Fruit fly (Drosophila melanogaster) whole organism, embryonic: ENCODE results near the gene CG7379.

Experiments
- Ada2b ChIP-seq: fragments of 200-800 bp; sonication (Bioruptor generic); IDR thresholded peaks from 2 replicates; pipeline ENCODE4 v1.3.6; 2022; ENCODE audit warnings: missing biosample characterization, missing genetic modification characterization
- Adf1 ChIP-seq: fragments of 200-800 bp; sonication (Bioruptor generic); IDR thresholded peaks from 2 replicates; pipeline ENCODE4 v1.3.6; 2022; ENCODE audit warnings: missing biosample characterization, missing genetic modification characterization
- Asciz ChIP-seq: fragments of 200-800 bp; sonication (Bioruptor generic); optimal IDR thresholded peaks from 2 replicates; lab custom pipeline; 2017; ENCODE audit warnings: missing biosample characterization, mild to moderate bottlenecking, missing genetic modification characterization, missing genetic modification reagents
- Awh ChIP-seq: fragments of 200-800 bp; sonication (Bioruptor generic); IDR thresholded peaks from 2 replicates; pipeline ENCODE4, ENCODE4 v1.3.6; 2022; ENCODE audit warnings: missing biosample characterization, missing genetic modification characterization
- BEAF-32 ChIP-seq: fragments of 200-800 bp; sonication (Bioruptor generic); optimal IDR thresholded peaks from 3 replicates; lab custom pipeline; 2017; ENCODE audit warnings: missing biosample characterization, missing genetic modification characterization, mild to moderate bottlenecking, moderate library complexity, missing genetic modification reagents
- BtbVII ChIP-seq: fragments of 200-800 bp; sonication (Bioruptor generic); optimal IDR thresholded peaks from 3 replicates; lab custom pipeline; 2017; ENCODE audit warnings: missing biosample characterization, mild to moderate bottlenecking, missing genetic modification characterization
- CG10366 ChIP-seq: fragments of 200-800 bp; sonication (Bioruptor generic); IDR thresholded peaks from 2 replicates; pipeline ENCODE4 v1.3.6; 2022; ENCODE audit warnings: missing biosample characterization, missing genetic modification characterization
- CG10462 ChIP-seq: fragments of 200-800 bp; sonication (Bioruptor generic); optimal IDR thresholded peaks from 2 replicates; lab custom pipeline; 2016; ENCODE audit warnings: missing biosample characterization, missing genetic modification characterization
- CG11398 ChIP-seq: fragments of 200-800 bp; sonication (Bioruptor generic); optimal IDR thresholded peaks from 2 replicates; lab custom pipeline; 2016; ENCODE audit warnings: missing biosample characterization, missing genetic modification characterization
- CG11456 ChIP-seq: fragments of 200-800 bp; sonication (Bioruptor generic); IDR thresholded peaks from 3 replicates; pipeline ENCODE4 v1.3.6; 2022; ENCODE audit warnings: missing biosample characterization, missing genetic modification characterization
- CG12219 ChIP-seq: fragments of 200-800 bp; sonication (Bioruptor generic); optimal IDR thresholded peaks from 3 replicates; lab custom pipeline; 2018; ENCODE audit warnings: missing biosample characterization, mild to moderate bottlenecking, missing genetic modification characterization
- CG15479 ChIP-seq: fragments of 200-800 bp; sonication (Bioruptor generic); optimal IDR thresholded peaks from 3 replicates; lab custom pipeline; 2019; ENCODE audit warnings: missing biosample characterization, mild to moderate bottlenecking, missing genetic modification characterization, moderate library complexity
- CG16863 ChIP-seq: fragments of 200-800 bp; sonication (Bioruptor generic); optimal IDR thresholded peaks from 3 replicates; lab custom pipeline; 2016; ENCODE audit warnings: missing biosample characterization, missing genetic modification characterization
- CG1832 ChIP-seq: fragments of 200-800 bp; sonication (Bioruptor generic); optimal IDR thresholded peaks from 2 replicates; lab custom pipeline; 2017; ENCODE audit warnings: missing biosample characterization, mild to moderate bottlenecking, missing genetic modification characterization, inconsistent platforms
- CG30403 ChIP-seq: fragments of 200-800 bp; sonication (Bioruptor generic); optimal IDR thresholded peaks from 3 replicates; lab custom pipeline; 2016; ENCODE audit warnings: missing biosample characterization, missing genetic modification characterization
- CG31388 ChIP-seq: fragments of 200-800 bp; sonication (Bioruptor generic); optimal IDR thresholded peaks from 2 replicates; lab custom pipeline; 2016; ENCODE audit warnings: missing biosample characterization, missing genetic modification characterization
- CG32772 ChIP-seq: fragments of 200-800 bp; sonication (Bioruptor generic); IDR thresholded peaks from 2 replicates; pipeline ENCODE4 v1.3.6; 2022; ENCODE audit warnings: missing biosample characterization, missing genetic modification characterization
- CG3281 ChIP-seq: fragments of 200-800 bp; sonication (Bioruptor generic); optimal IDR thresholded peaks from 3 replicates; lab custom pipeline; 2017; ENCODE audit warnings: missing biosample characterization, mild to moderate bottlenecking, missing genetic modification characterization
- CG33213 ChIP-seq: fragments of 200-800 bp; sonication (Bioruptor generic); optimal IDR thresholded peaks from 3 replicates; lab custom pipeline; 2016; ENCODE audit warnings: missing biosample characterization, missing genetic modification characterization
- CG4282 ChIP-seq: fragments of 200-800 bp; sonication (Bioruptor generic); optimal IDR thresholded peaks from 2 replicates; lab custom pipeline; 2016; ENCODE audit warnings: missing biosample characterization, missing genetic modification characterization
- CG6689 ChIP-seq: fragments of 200-800 bp; sonication (Bioruptor generic); IDR thresholded peaks from 2 replicates; pipeline ENCODE4 v1.3.6; 2022; ENCODE audit warnings: missing biosample characterization, missing genetic modification characterization
- CG8359 ChIP-seq: fragments of 200-800 bp; sonication (Bioruptor generic); optimal IDR thresholded peaks from 2 replicates; lab custom pipeline; 2017; ENCODE audit warnings: missing biosample characterization, mild to moderate bottlenecking, missing genetic modification characterization, borderline replicate concordance
- CG8478 ChIP-seq: fragments of >200 bp; optimal IDR thresholded peaks from 2 replicates; lab custom pipeline; 2018
- CG8944 ChIP-seq: fragments of 200-800 bp; sonication (Bioruptor generic); optimal IDR thresholded peaks from 3 replicates; lab custom pipeline; 2016; ENCODE audit warnings: missing biosample characterization, missing genetic modification characterization
- CoRest ChIP-seq: fragments of 200-800 bp; sonication (Bioruptor generic); optimal IDR thresholded peaks from 3 replicates; lab custom pipeline; 2018; ENCODE audit warnings: missing biosample characterization, mild to moderate bottlenecking, missing genetic modification characterization, moderate library complexity
- Doc3 ChIP-seq: fragments of 200-800 bp; sonication (Bioruptor generic); IDR thresholded peaks from 3 replicates; pipeline ENCODE4 v1.3.6; 2022; ENCODE audit warnings: missing biosample characterization, missing genetic modification characterization; ENCODE audit not compliant: partially characterized antibody
- HHEX ChIP-seq: fragments of 200-800 bp; sonication (Bioruptor generic); optimal IDR thresholded peaks from 3 replicates; lab custom pipeline; 2017; ENCODE audit warnings: missing biosample characterization, mild to moderate bottlenecking, missing genetic modification characterization, missing genetic modification reagents
- Hr3 ChIP-seq: fragments of 200-800 bp; sonication (Bioruptor generic); optimal IDR thresholded peaks from 3 replicates; lab custom pipeline; 2016; ENCODE audit warnings: missing biosample characterization, missing genetic modification characterization
- Hsf ChIP-seq: fragments of 200-800 bp; sonication (Bioruptor generic); optimal IDR thresholded peaks from 3 replicates; lab custom pipeline; 2016; ENCODE audit warnings: missing biosample characterization, missing genetic modification characterization
- Lpt ChIP-seq: fragments of >200 bp; optimal IDR thresholded peaks from 2 replicates; lab custom pipeline; 2018; ENCODE audit warnings: missing biosample characterization, missing genetic modification characterization
- Mrtf ChIP-seq: fragments of 200-800 bp; sonication (Bioruptor generic); IDR thresholded peaks from 3 replicates; pipeline ENCODE4 v1.3.6; 2022; ENCODE audit warnings: missing biosample characterization, missing genetic modification characterization
- NC2α ChIP-seq: fragments of 200-800 bp; sonication (Bioruptor generic); optimal IDR thresholded peaks from 2 replicates; lab custom pipeline; 2016; ENCODE audit warnings: missing biosample characterization, missing genetic modification characterization
- Neu2 ChIP-seq: fragments of 200-800 bp; sonication (Bioruptor generic); optimal IDR thresholded peaks from 3 replicates; lab custom pipeline; 2016; ENCODE audit warnings: missing biosample characterization, missing genetic modification characterization, borderline replicate concordance
- Nf-YB ChIP-seq: fragments of 200-800 bp; sonication (Bioruptor generic); optimal IDR thresholded peaks from 3 replicates; lab custom pipeline; 2019; ENCODE audit warnings: missing biosample characterization, mild to moderate bottlenecking, missing genetic modification characterization, moderate library complexity
- Scr ChIP-seq: fragments of 200-800 bp; sonication (Bioruptor generic); IDR thresholded peaks from 2 replicates; pipeline ENCODE4 v1.3.6; 2022; ENCODE audit warnings: missing biosample characterization, missing genetic modification characterization; ENCODE audit not compliant: partially characterized antibody
- TFAM ChIP-seq: fragments of 200-800 bp; sonication (Bioruptor generic); optimal IDR thresholded peaks from 2 replicates; lab custom pipeline; 2017; ENCODE audit warnings: missing biosample characterization, missing genetic modification characterization, inconsistent platforms
- ac ChIP-seq: fragments of 200-800 bp; sonication (Bioruptor generic); optimal IDR thresholded peaks from 3 replicates; lab custom pipeline; 2017; ENCODE audit warnings: missing biosample characterization, mild to moderate bottlenecking, missing genetic modification characterization
- amos ChIP-seq: fragments of 200-800 bp; sonication (Bioruptor generic); IDR thresholded peaks from 2 replicates; pipeline ENCODE4 v1.3.6; 2022; ENCODE audit warnings: missing biosample characterization, missing genetic modification characterization; ENCODE audit not compliant: partially characterized antibody
- ase ChIP-seq: fragments of 200-800 bp; sonication (Bioruptor generic); IDR thresholded peaks from 3 replicates; pipeline ENCODE4 v1.3.6; 2022; ENCODE audit warnings: missing biosample characterization, missing genetic modification characterization
- bab2 ChIP-seq: fragments of 200-800 bp; sonication (Bioruptor generic); optimal IDR thresholded peaks from 2 replicates; lab custom pipeline; 2016; ENCODE audit warnings: missing biosample characterization, missing genetic modification characterization
- corto ChIP-seq: fragments of 200-800 bp; sonication (Bioruptor generic); optimal IDR thresholded peaks from 2 replicates; lab custom pipeline; 2016; ENCODE audit warnings: missing biosample characterization, mild to moderate bottlenecking, missing genetic modification characterization, moderate library complexity
- da ChIP-seq: fragments of 200-800 bp; sonication (Bioruptor generic); optimal IDR thresholded peaks from 2 replicates; lab custom pipeline; 2016; ENCODE audit warnings: missing biosample characterization, missing genetic modification characterization
- eyg ChIP-seq: fragments of 200-800 bp; sonication (Bioruptor generic); optimal IDR thresholded peaks from 3 replicates; lab custom pipeline; 2016; ENCODE audit warnings: missing biosample characterization, missing genetic modification characterization
- fd96Cb ChIP-seq: fragments of 200-800 bp; sonication (Bioruptor generic); optimal IDR thresholded peaks from 2 replicates; lab custom pipeline; 2018; ENCODE audit warnings: missing biosample characterization, mild to moderate bottlenecking, missing genetic modification characterization, moderate library complexity
- her ChIP-seq: fragments of 200-800 bp; sonication (Bioruptor generic); optimal IDR thresholded peaks from 2 replicates; lab custom pipeline; 2016; ENCODE audit warnings: missing biosample characterization, missing genetic modification characterization
- mld ChIP-seq: fragments of 200-800 bp; sonication (Bioruptor generic); IDR thresholded peaks from 3 replicates; pipeline ENCODE4 v1.3.6; 2022; ENCODE audit warnings: missing biosample characterization, missing genetic modification characterization; ENCODE audit not compliant: partially characterized antibody
- nerfin-1 ChIP-seq: fragments of 200-800 bp; sonication (Bioruptor generic); optimal IDR thresholded peaks from 3 replicates; lab custom pipeline; 2019; ENCODE audit warnings: missing biosample characterization, mild to moderate bottlenecking, missing genetic modification characterization, moderate library complexity
- org-1 ChIP-seq: fragments of 200-800 bp; sonication (Bioruptor generic); optimal IDR thresholded peaks from 2 replicates; lab custom pipeline; 2017; ENCODE audit warnings: missing biosample characterization, missing genetic modification characterization
- ro ChIP-seq: fragments of 200-800 bp; sonication (Bioruptor generic); IDR thresholded peaks from 2 replicates; pipeline ENCODE4 v1.3.6; 2022; ENCODE audit warnings: missing biosample characterization, missing genetic modification characterization
- sob ChIP-seq: fragments of 200-800 bp; sonication (Bioruptor generic); IDR thresholded peaks from 2 replicates; pipeline ENCODE4 v1.3.6; 2022; ENCODE audit warnings: missing biosample characterization, missing genetic modification characterization
- tin ChIP-seq: fragments of 200-800 bp; sonication (Bioruptor generic); optimal IDR thresholded peaks from 3 replicates; lab custom pipeline; 2016; ENCODE audit warnings: missing biosample characterization, missing genetic modification characterization
- usp ChIP-seq: fragments of >200 bp; optimal IDR thresholded peaks from 2 replicates; lab custom pipeline; 2017; ENCODE audit warnings: missing biosample characterization, missing genetic modification characterization

CG7379 gene

dm6 chr3R:17781371-17781770 is 16.7 kb downstream of the CG7379 start (continued):
- TF ChIP-seq CG1832 (GFP tag; lab: Kevin White, UChicago), result no peak
- TF ChIP-seq TFAM (GFP tag; lab: Kevin White, UChicago), result no peak
- TF ChIP-seq mld (GFP tag; lab: Robert Waterston, UW), result no peak
- TF ChIP-seq bab2 (GFP tag; lab: Kevin White, UChicago), result peak; percentile 87
- TF ChIP-seq corto, result no peak
- no peak for TF ChIP-seq BEAF-32 (GFP tag; lab: Kevin White, UChicago)
- TF ChIP-seq CG6689, result peak; percentile 86
- peak; percentile 69 for TF ChIP-seq org-1 (GFP tag; lab: Kevin White, UChicago)
- TF ChIP-seq CG11398, result peak; percentile 29
- peak; percentile 88 for TF ChIP-seq Ada2b (GFP tag; lab: Robert Waterston, UW)
- peak; percentile 84 for TF ChIP-seq CoRest (tag; lab: Kevin White, UChicago)
- no peak for TF ChIP-seq CG8478 (lab: Kevin White, UChicago)
- peak; percentile 8 for TF ChIP-seq CG8359 (GFP tag; lab: Kevin White, UChicago)
- TF ChIP-seq Doc3 (GFP tag; lab: Robert Waterston, UW), result no peak
- peak; percentile 55 for TF ChIP-seq CG10462 (GFP tag; lab: Kevin White, UChicago)
- peak; percentile 84 for TF ChIP-seq CG11456 (GFP tag; lab: Robert Waterston, UW)
- TF ChIP-seq NC2α, result no peak
- TF ChIP-seq tin (GFP tag; lab: Kevin White, UChicago), result peak; percentile 68
- TF ChIP-seq ase (GFP tag; lab: Robert Waterston, UW), result peak; percentile 73; the same call in 2 of the 3 replicates
- TF ChIP-seq Awh (GFP tag; lab: Robert Waterston, UW), result peak; percentile 85
- no peak for TF ChIP-seq amos
- no peak for TF ChIP-seq usp (GFP tag; lab: Kevin White, UChicago)
- TF ChIP-seq ac (GFP tag; lab: Kevin White, UChicago), result no peak
- no peak for TF ChIP-seq Lpt (GFP tag; lab: Kevin White, UChicago)
- TF ChIP-seq CG16863 (GFP tag; lab: Kevin White, UChicago), result peak; percentile 69
- TF ChIP-seq CG4282, result no peak
- peak; percentile 64 for TF ChIP-seq BtbVII
- peak; percentile 77 for TF ChIP-seq CG3281 (GFP tag; lab: Kevin White, UChicago)
- TF ChIP-seq Nf-YB, result peak; percentile 40
- peak; percentile 79 for TF ChIP-seq nerfin-1
- peak; percentile 83 for TF ChIP-seq CG30403
- TF ChIP-seq CG15479 (GFP tag; lab: Kevin White, UChicago), result no peak
- peak; percentile 75 for TF ChIP-seq CG8944 (GFP tag; lab: Kevin White, UChicago)
- TF ChIP-seq CG33213 (GFP tag; lab: Kevin White, UChicago), result peak; percentile 62
- peak; percentile 51; the same call in 1 of the 2 replicates for TF ChIP-seq Adf1 (GFP tag; lab: Robert Waterston, UW)
- peak; percentile 58; the same call in 1 of the 2 replicates for TF ChIP-seq ro (GFP tag; lab: Robert Waterston, UW)
- TF ChIP-seq sob (GFP tag; lab: Robert Waterston, UW), result peak; percentile 88
- peak; percentile 81 for TF ChIP-seq eyg (GFP tag; lab: Kevin White, UChicago)
- peak; percentile 66 for TF ChIP-seq Hr3
- TF ChIP-seq da (GFP tag; lab: Kevin White, UChicago), result peak; percentile 26
- TF ChIP-seq Neu2 (GFP tag; lab: Kevin White, UChicago), result no peak
- peak; percentile 66 for TF ChIP-seq CG12219
- TF ChIP-seq Scr (GFP tag; lab: Robert Waterston, UW), result no peak
- peak; percentile 80 for TF ChIP-seq CG10366 (GFP tag; lab: Robert Waterston, UW)
- TF ChIP-seq Asciz (GFP tag; lab: Kevin White, UChicago), result peak; percentile 44
- TF ChIP-seq her, result peak; percentile 69
- peak; percentile 89 for TF ChIP-seq CG32772 (GFP tag; lab: Robert Waterston, UW)
- peak; percentile 68 for TF ChIP-seq fd96Cb
- TF ChIP-seq HHEX (GFP tag; lab: Kevin White, UChicago), result peak; percentile 62
- peak; percentile 63 for TF ChIP-seq Hsf (GFP tag; lab: Kevin White, UChicago)
- peak; percentile 77 for TF ChIP-seq Mrtf (GFP tag; lab: Robert Waterston, UW)
- TF ChIP-seq CG31388 (GFP tag; lab: Kevin White, UChicago), result no peak
